Fruit fly (Drosophila melanogaster) whole organism, adult: ENCODE data around the gene CG32700.
A peak's percentile ranks its signal among the peaks of the same experiment; 100 is the strongest.

Experiments used
- CG11617 ChIP-seq: fragments of 200-800 bp; sonication (Bioruptor generic); optimal IDR thresholded peaks from 2 replicates; lab custom pipeline; 2017; ENCODE audit warnings: mild to moderate bottlenecking, missing biosample characterization, missing genetic modification reagents, missing genetic modification characterization
- CG12768 ChIP-seq: fragments of 200-800 bp; sonication (Bioruptor generic); optimal IDR thresholded peaks from 2 replicates; lab custom pipeline; 2017; ENCODE audit warnings: missing biosample characterization, missing genetic modification characterization, mild to moderate bottlenecking, moderate library complexity, missing genetic modification reagents
- CG14711 ChIP-seq: fragments of 200-800 bp; sonication (Bioruptor generic); optimal IDR thresholded peaks from 2 replicates; lab custom pipeline; 2018; ENCODE audit warnings: missing biosample characterization, mild to moderate bottlenecking, missing genetic modification characterization, moderate library complexity
- CG1620 ChIP-seq: fragments of 200-800 bp; sonication (Bioruptor generic); optimal IDR thresholded peaks from 2 replicates; lab custom pipeline; 2016; ENCODE audit warnings: missing biosample characterization, missing genetic modification characterization
- CG33017 ChIP-seq: fragments of 200-800 bp; sonication (Bioruptor generic); optimal IDR thresholded peaks from 2 replicates; lab custom pipeline; 2018; ENCODE audit warnings: missing biosample characterization, mild to moderate bottlenecking, missing genetic modification characterization, moderate library complexity
- CG5204 ChIP-seq: fragments of 200-800 bp; sonication (Bioruptor generic); optimal IDR thresholded peaks from 2 replicates; lab custom pipeline; 2016; ENCODE audit warnings: missing biosample characterization, missing genetic modification characterization
- CG7045 ChIP-seq: fragments of 200-800 bp; sonication (Bioruptor generic); optimal IDR thresholded peaks from 2 replicates; lab custom pipeline; 2017; ENCODE audit warnings: missing biosample characterization, mild to moderate bottlenecking, missing genetic modification characterization
- CG7101 ChIP-seq: fragments of 200-800 bp; sonication (Bioruptor generic); optimal IDR thresholded peaks from 2 replicates; lab custom pipeline; 2018; ENCODE audit warnings: missing biosample characterization, mild to moderate bottlenecking, missing genetic modification characterization, moderate library complexity
- Clk ChIP-seq: fragments of 200-800 bp; sonication (Bioruptor generic); optimal IDR thresholded peaks from 2 replicates; lab custom pipeline; 2017; ENCODE audit warnings: missing biosample characterization, missing genetic modification characterization
- Crg-1 ChIP-seq: fragments of 200-800 bp; sonication (Bioruptor generic); optimal IDR thresholded peaks from 2 replicates; lab custom pipeline; 2016; ENCODE audit warnings: missing biosample characterization, missing genetic modification characterization
- Hr96 ChIP-seq: fragments of 200-800 bp; sonication (Bioruptor generic); optimal IDR thresholded peaks from 2 replicates; lab custom pipeline; 2016; ENCODE audit warnings: missing biosample characterization, missing genetic modification characterization
- Mnt ChIP-seq: fragments of 200-800 bp; sonication (Bioruptor generic); optimal IDR thresholded peaks from 2 replicates; lab custom pipeline; 2016; ENCODE audit warnings: missing biosample characterization, mild to moderate bottlenecking, missing genetic modification characterization
- bab1 ChIP-seq: fragments of 200-800 bp; sonication (Bioruptor generic); optimal IDR thresholded peaks from 3 replicates; lab custom pipeline; 2019; ENCODE audit warnings: missing biosample characterization, mild to moderate bottlenecking, missing genetic modification characterization, moderate library complexity
- cic ChIP-seq: fragments of 200-800 bp; sonication (Bioruptor generic); optimal IDR thresholded peaks from 2 replicates; lab custom pipeline; 2017; ENCODE audit warnings: missing biosample characterization, mild to moderate bottlenecking, missing genetic modification characterization, moderate library complexity
- cnc ChIP-seq, 2 experiments: fragments of >200 bp; optimal IDR thresholded peaks; 2 replicates each; lab custom pipeline; 2017
- kay ChIP-seq: fragments of 200-800 bp; sonication (Bioruptor generic); peaks from one replicate; lab custom pipeline; 2016; ENCODE audit warnings: missing biosample characterization, missing genetic modification characterization, borderline replicate concordance
- ovo ChIP-seq: fragments of 200-800 bp; sonication (Bioruptor generic); optimal IDR thresholded peaks from 2 replicates; lab custom pipeline; 2016; ENCODE audit warnings: missing biosample characterization, missing genetic modification characterization
- pad ChIP-seq: fragments of 200-800 bp; sonication (Bioruptor generic); optimal IDR thresholded peaks from 3 replicates; lab custom pipeline; 2017; ENCODE audit warnings: missing biosample characterization, missing genetic modification characterization, mild to moderate bottlenecking, moderate library complexity, missing genetic modification reagents
- tj ChIP-seq: fragments of 200-800 bp; sonication (Bioruptor generic); optimal IDR thresholded peaks from 3 replicates; lab custom pipeline; 2017; ENCODE audit warnings: missing biosample characterization, mild to moderate bottlenecking, missing genetic modification characterization, moderate library complexity
- toe ChIP-seq: fragments of 200-800 bp; sonication (Bioruptor generic); optimal IDR thresholded peaks from 2 replicates; lab custom pipeline; 2016; ENCODE audit warnings: missing biosample characterization, missing genetic modification characterization

The CG32700 gene

DNA sequence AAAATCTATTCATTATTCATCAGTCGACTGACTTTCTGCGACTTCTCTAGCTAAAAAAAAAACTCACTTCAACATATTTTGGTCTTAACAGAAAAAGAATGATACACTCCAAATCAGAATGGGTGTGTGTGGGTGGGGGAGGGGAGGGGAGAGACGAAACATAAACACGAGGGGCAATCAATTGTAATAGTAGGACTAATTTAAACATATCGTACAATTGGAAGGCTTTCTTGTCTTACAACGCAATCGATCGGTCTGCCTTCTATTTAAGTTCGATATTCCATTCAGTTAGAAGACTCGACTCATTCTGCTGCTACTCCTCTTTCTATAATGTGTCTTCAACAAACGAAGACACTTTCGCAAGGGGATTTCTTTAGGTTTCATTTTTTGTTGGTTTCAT is 541 bp upstream of the CG32700 start:
- peak; percentile 53 for TF ChIP-seq tj (GFP tag; lab: Kevin White, UChicago)
- TF ChIP-seq pad (GFP tag; lab: Kevin White, UChicago): no peak

DNA sequence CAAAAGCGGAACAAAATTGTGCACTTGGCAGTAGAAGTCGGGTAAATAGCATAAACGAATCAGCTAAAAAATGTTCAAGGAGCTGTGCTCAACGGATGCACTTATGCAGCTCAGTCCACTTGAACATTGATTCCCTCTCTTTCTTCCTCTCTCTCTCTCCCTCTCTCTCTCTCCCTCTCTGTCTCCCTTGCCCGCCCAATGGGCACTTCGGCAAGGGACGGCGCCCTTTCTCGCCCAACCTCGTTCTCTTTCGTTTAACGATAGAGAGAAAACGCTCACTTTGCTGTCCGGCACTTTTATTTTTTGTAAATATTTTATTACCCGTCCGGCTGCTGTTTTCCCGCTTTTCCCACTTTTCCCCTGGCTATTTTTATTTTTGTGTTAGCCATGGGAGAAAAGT is 6.2 kb downstream of the CG32700 start:
- TF ChIP-seq cic (GFP tag; lab: Kevin White, UChicago) (no peak), bab1 (GFP tag; lab: Kevin White, UChicago) (no peak), CG14711 (no peak), toe (GFP tag; lab: Kevin White, UChicago) (no peak), CG11617 (GFP tag; lab: Kevin White, UChicago) (no peak), Mnt (no peak)

DNA sequence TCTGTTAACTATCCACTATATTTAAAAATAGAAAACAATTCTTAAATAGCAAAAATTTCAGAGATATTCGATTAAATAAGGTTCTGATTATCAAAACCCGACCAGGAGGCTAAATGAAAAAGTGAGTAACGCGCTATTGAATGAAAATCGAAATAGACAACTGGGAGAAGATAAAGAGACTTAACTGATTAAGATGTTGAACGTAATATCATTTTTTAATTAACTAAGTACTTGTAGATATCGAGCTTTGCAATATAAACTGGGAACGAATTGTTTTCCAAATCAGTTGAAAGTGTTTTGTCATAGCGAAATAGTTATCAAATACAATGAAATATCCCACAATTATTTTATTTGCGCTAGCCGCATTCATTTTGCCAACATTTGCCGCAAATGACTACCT is 17.1 kb downstream of the CG32700 start, which contains the start of gene CG34026:
TSS of gene CG34026 (plus strand) at position 301 of the 400 bp plus-strand sequence.
- TF ChIP-seq pad (GFP tag; lab: Kevin White, UChicago) (no peak), Hr96 (GFP tag; lab: Kevin White, UChicago) (no peak), CG11617 (GFP tag; lab: Kevin White, UChicago) (no peak), toe (GFP tag; lab: Kevin White, UChicago) (no peak), ovo (GFP tag; lab: Kevin White, UChicago) (no peak), bab1 (GFP tag; lab: Kevin White, UChicago) (no peak)

DNA sequence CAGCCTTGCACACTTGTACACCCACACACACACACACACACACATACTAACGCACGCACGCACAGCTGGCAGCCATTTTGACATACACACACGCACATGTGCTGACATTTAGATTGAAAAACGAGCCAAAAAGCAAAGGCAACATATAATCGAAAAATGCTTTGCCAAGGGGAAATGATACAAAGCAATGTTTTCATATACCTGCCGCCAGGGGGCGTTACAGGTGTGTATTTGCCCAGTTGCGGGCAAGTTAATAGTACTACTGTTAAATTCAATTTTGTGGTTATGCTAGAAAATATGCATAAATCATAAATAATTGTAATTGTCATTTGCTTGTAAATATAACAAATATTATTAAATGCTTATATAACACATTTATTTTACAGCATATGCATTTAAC is 18.2 kb downstream of the CG32700 start:
- TF ChIP-seq Hr96 (GFP tag; lab: Kevin White, UChicago): no peak
- TF ChIP-seq tj (GFP tag; lab: Kevin White, UChicago): no peak
- TF ChIP-seq kay (GFP tag; lab: Kevin White, UChicago): no peak
- TF ChIP-seq CG11617 (GFP tag; lab: Kevin White, UChicago): no peak
- no peak for TF ChIP-seq pad (GFP tag; lab: Kevin White, UChicago)
- TF ChIP-seq Crg-1 (GFP tag; lab: Kevin White, UChicago): no peak
- TF ChIP-seq cnc (optimal IDR thresholded peaks at IDR 0.05; lab: Kevin White, UChicago): no peak
- TF ChIP-seq toe (GFP tag; lab: Kevin White, UChicago): no peak

dm6 chrX:9531869-9532268 is 18.8 kb downstream of the CG32700 start:
- no peak for TF ChIP-seq CG7101 (tag; lab: Kevin White, UChicago)
- no peak for TF ChIP-seq cnc (optimal IDR thresholded peaks at IDR 0.05; lab: Kevin White, UChicago)
- no peak for TF ChIP-seq kay (GFP tag; lab: Kevin White, UChicago)
- no peak for TF ChIP-seq Clk (GFP tag; lab: Kevin White, UChicago)
- no peak for TF ChIP-seq pad (GFP tag; lab: Kevin White, UChicago)
- TF ChIP-seq CG14711: no peak
- TF ChIP-seq CG12768 (GFP tag; lab: Kevin White, UChicago): no peak
- TF ChIP-seq bab1 (GFP tag; lab: Kevin White, UChicago): no peak
- TF ChIP-seq CG7045 (GFP tag; lab: Kevin White, UChicago): no peak
- TF ChIP-seq CG1620 (GFP tag; lab: Kevin White, UChicago): no peak
- TF ChIP-seq Hr96 (GFP tag; lab: Kevin White, UChicago): no peak

dm6 chrX:9523543-9523942 is 27.1 kb downstream of the CG32700 start:
- TF ChIP-seq CG33017 (no peak), toe (GFP tag; lab: Kevin White, UChicago) (no peak), CG12768 (GFP tag; lab: Kevin White, UChicago) (no peak), pad (GFP tag; lab: Kevin White, UChicago) (no peak), cic (GFP tag; lab: Kevin White, UChicago) (no peak), cnc (optimal IDR thresholded peaks at IDR 0.05; lab: Kevin White, UChicago) (no peak), CG5204 (GFP tag; lab: Kevin White, UChicago) (no peak)

DNA sequence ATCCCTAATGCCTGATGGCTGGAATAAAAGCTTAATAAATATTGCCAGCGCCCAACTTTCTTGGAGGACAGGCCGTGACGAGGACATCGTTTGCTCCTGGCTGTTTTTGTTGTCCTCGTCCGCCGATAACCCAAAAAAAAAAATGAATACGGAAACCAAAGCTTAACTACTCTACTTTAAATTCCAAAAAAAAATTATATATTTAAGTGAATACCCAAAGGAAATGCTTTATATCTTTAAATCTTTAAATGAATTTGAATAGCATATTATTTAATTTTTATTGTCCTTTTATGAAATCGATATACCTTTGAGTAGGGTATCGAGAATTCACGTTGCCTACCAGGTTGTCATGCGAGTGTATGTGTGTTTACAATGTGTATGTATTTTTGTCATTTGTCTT is 30.5 kb downstream of the CG32700 start:
- TF ChIP-seq CG12768 (GFP tag; lab: Kevin White, UChicago) (no peak), CG1620 (GFP tag; lab: Kevin White, UChicago) (no peak), CG7045 (GFP tag; lab: Kevin White, UChicago) (no peak), CG7101 (tag; lab: Kevin White, UChicago) (no peak), tj (GFP tag; lab: Kevin White, UChicago) (no peak), CG33017 (no peak), CG11617 (GFP tag; lab: Kevin White, UChicago) (no peak), toe (GFP tag; lab: Kevin White, UChicago) (no peak), pad (GFP tag; lab: Kevin White, UChicago) (no peak), bab1 (GFP tag; lab: Kevin White, UChicago) (no peak), Mnt (no peak), CG5204 (GFP tag; lab: Kevin White, UChicago) (no peak)

DNA sequence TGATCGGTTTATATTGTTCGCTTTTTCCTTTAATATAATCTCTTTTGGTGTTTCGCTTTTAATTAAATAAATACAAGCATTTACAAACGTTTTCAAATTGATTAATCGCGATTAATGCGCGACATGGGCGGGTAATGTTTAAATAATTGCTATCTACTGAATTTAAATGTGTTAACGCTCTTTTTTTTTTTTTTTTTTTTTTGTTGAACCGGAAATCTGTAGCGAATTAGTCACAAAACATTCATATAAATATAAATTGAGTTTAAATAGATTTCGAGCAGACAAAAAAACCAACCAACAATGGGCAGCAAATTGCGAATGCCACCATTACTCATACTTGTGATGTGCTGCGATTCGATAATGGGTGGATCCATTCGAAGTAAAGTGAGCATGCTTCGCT is 39.4 kb downstream of the CG32700 start, which contains the start of gene CG34028:
TSS of gene CG34028 (plus strand) at position 301 of the 400 bp plus-strand sequence.
- TF ChIP-seq bab1 (GFP tag; lab: Kevin White, UChicago) (no peak), pad (GFP tag; lab: Kevin White, UChicago) (no peak), cnc (optimal IDR thresholded peaks at IDR 0.05; lab: Kevin White, UChicago) (no peak), CG7101 (tag; lab: Kevin White, UChicago) (no peak), CG7045 (GFP tag; lab: Kevin White, UChicago) (no peak), CG11617 (GFP tag; lab: Kevin White, UChicago) (no peak), Clk (GFP tag; lab: Kevin White, UChicago) (no peak), CG33017 (no peak), CG12768 (GFP tag; lab: Kevin White, UChicago) (no peak), CG5204 (GFP tag; lab: Kevin White, UChicago) (no peak), tj (GFP tag; lab: Kevin White, UChicago) (no peak), Hr96 (GFP tag; lab: Kevin White, UChicago) (no peak), CG1620 (GFP tag; lab: Kevin White, UChicago) (no peak), CG14711 (no peak), Mnt (no peak), toe (GFP tag; lab: Kevin White, UChicago) (no peak)
